Fruit fly (Drosophila melanogaster) whole organism, embryonic: ENCODE measurements around the gene Delta.

Experiments used
- B-H1 ChIP-seq: fragments of 200-800 bp; sonication (Bioruptor generic); IDR thresholded peaks from 3 replicates; pipeline ENCODE4 v1.3.6; 2022; ENCODE audit warnings: missing biosample characterization, missing genetic modification characterization
- B-H2 ChIP-seq: fragments of 200-800 bp; sonication (Bioruptor generic); optimal IDR thresholded peaks from 2 replicates; lab custom pipeline; 2018; ENCODE audit warnings: missing biosample characterization, mild to moderate bottlenecking, missing genetic modification characterization
- CG10654 ChIP-seq: fragments of 200-800 bp; sonication (Bioruptor generic); optimal IDR thresholded peaks from 2 replicates; lab custom pipeline; 2016; ENCODE audit warnings: missing biosample characterization, missing genetic modification characterization
- CG11695 ChIP-seq: fragments of 200-800 bp; sonication (Bioruptor generic); IDR thresholded peaks from 3 replicates; pipeline ENCODE4 v1.3.6; 2022; ENCODE audit warnings: missing biosample characterization, missing genetic modification characterization
- CG13123 ChIP-seq: fragments of 200-800 bp; sonication (Bioruptor generic); optimal IDR thresholded peaks from 2 replicates; lab custom pipeline; 2016; ENCODE audit warnings: missing biosample characterization, missing genetic modification characterization
- CG14014 ChIP-seq: fragments of 200-800 bp; sonication (Bioruptor generic); IDR thresholded peaks from 2 replicates; pipeline ENCODE4 v1.3.6; 2022; ENCODE audit warnings: missing biosample characterization, missing genetic modification characterization
- CG14710 ChIP-seq: fragments of 200-800 bp; sonication (Bioruptor generic); optimal IDR thresholded peaks from 3 replicates; lab custom pipeline; 2019; ENCODE audit warnings: missing biosample characterization, mild to moderate bottlenecking, missing genetic modification characterization, moderate library complexity
- CG14860 ChIP-seq: fragments of 200-800 bp; sonication (Bioruptor generic); IDR thresholded peaks from 3 replicates; pipeline ENCODE4 v1.3.6; 2022; ENCODE audit warnings: missing biosample characterization, missing genetic modification characterization; ENCODE audit not compliant: partially characterized antibody
- CG16779 ChIP-seq: fragments of 200-800 bp; sonication (Bioruptor generic); IDR thresholded peaks from 2 replicates; pipeline ENCODE4 v1.3.6; 2022; ENCODE audit warnings: missing biosample characterization, missing genetic modification characterization
- CG17361 ChIP-seq: fragments of 200-800 bp; sonication (Bioruptor generic); IDR thresholded peaks from 3 replicates; pipeline ENCODE4 v1.3.6; 2022; ENCODE audit warnings: missing biosample characterization, missing genetic modification characterization
- CG18599 ChIP-seq: fragments of 200-800 bp; sonication (Bioruptor generic); optimal IDR thresholded peaks from 3 replicates; lab custom pipeline; 2017; ENCODE audit warnings: missing biosample characterization, missing genetic modification characterization, mild to moderate bottlenecking, moderate library complexity, missing genetic modification reagents
- CG2875 ChIP-seq: fragments of 200-800 bp; sonication (Bioruptor generic); optimal IDR thresholded peaks from 2 replicates; lab custom pipeline; 2017; ENCODE audit warnings: missing biosample characterization, mild to moderate bottlenecking, missing genetic modification characterization, missing genetic modification reagents
- CG31365 ChIP-seq: fragments of 200-800 bp; sonication (Bioruptor generic); optimal IDR thresholded peaks from 2 replicates; lab custom pipeline; 2018; ENCODE audit warnings: missing biosample characterization, mild to moderate bottlenecking, missing genetic modification characterization
- CG31388 ChIP-seq: fragments of 200-800 bp; sonication (Bioruptor generic); optimal IDR thresholded peaks from 2 replicates; lab custom pipeline; 2016; ENCODE audit warnings: missing biosample characterization, missing genetic modification characterization
- CG31441 ChIP-seq: fragments of 200-800 bp; sonication (Bioruptor generic); IDR thresholded peaks from 2 replicates; pipeline ENCODE4 v1.3.6; 2022; ENCODE audit warnings: missing biosample characterization, missing genetic modification characterization
- CG34224 ChIP-seq: fragments of 200-800 bp; sonication (Bioruptor generic); IDR thresholded peaks from 3 replicates; pipeline ENCODE4 v1.3.6; 2022; ENCODE audit warnings: missing biosample characterization, missing genetic modification characterization; ENCODE audit not compliant: partially characterized antibody
- CG4328 ChIP-seq: fragments of 200-800 bp; sonication (Bioruptor generic); optimal IDR thresholded peaks from 3 replicates; lab custom pipeline; 2017; ENCODE audit warnings: missing biosample characterization, missing genetic modification reagents, missing genetic modification characterization
- CG5953 ChIP-seq: fragments of 200-800 bp; sonication (Bioruptor generic); IDR thresholded peaks from 2 replicates; pipeline ENCODE4 v1.3.6; 2022; ENCODE audit warnings: missing biosample characterization, missing genetic modification characterization
- CG6765 ChIP-seq: fragments of 200-800 bp; sonication (Bioruptor generic); optimal IDR thresholded peaks from 3 replicates; lab custom pipeline; 2017; ENCODE audit warnings: missing biosample characterization, mild to moderate bottlenecking, missing genetic modification characterization
- CG7357 ChIP-seq: fragments of 200-800 bp; sonication (Bioruptor generic); IDR thresholded peaks from 3 replicates; pipeline ENCODE4 v1.3.6; 2022; ENCODE audit warnings: missing biosample characterization, missing genetic modification characterization
- CG7987 ChIP-seq: fragments of 200-800 bp; sonication (Bioruptor generic); optimal IDR thresholded peaks from 2 replicates; lab custom pipeline; 2018; ENCODE audit warnings: missing biosample characterization, mild to moderate bottlenecking, missing genetic modification characterization, moderate library complexity
- CG8359 ChIP-seq: fragments of 200-800 bp; sonication (Bioruptor generic); optimal IDR thresholded peaks from 2 replicates; lab custom pipeline; 2017; ENCODE audit warnings: missing biosample characterization, mild to moderate bottlenecking, missing genetic modification characterization, borderline replicate concordance
- CG9215 ChIP-seq: fragments of 200-800 bp; sonication (Bioruptor generic); IDR thresholded peaks from 2 replicates; pipeline ENCODE4 v1.3.6; 2022; ENCODE audit warnings: missing biosample characterization, missing genetic modification characterization
- CHES-1-like ChIP-seq: fragments of 200-800 bp; sonication (Bioruptor generic); optimal IDR thresholded peaks from 2 replicates; lab custom pipeline; 2016; ENCODE audit warnings: missing biosample characterization, missing genetic modification characterization
- CoRest ChIP-seq: fragments of 200-800 bp; sonication (Bioruptor generic); optimal IDR thresholded peaks from 3 replicates; lab custom pipeline; 2018; ENCODE audit warnings: missing biosample characterization, mild to moderate bottlenecking, missing genetic modification characterization, moderate library complexity
- Doc2 ChIP-seq: fragments of 200-800 bp; sonication (Bioruptor generic); IDR thresholded peaks from 2 replicates; pipeline ENCODE4 v1.3.6; 2022; ENCODE audit warnings: missing biosample characterization, missing genetic modification characterization
- Elba2 ChIP-seq: fragments of 200-800 bp; sonication (Bioruptor generic); optimal IDR thresholded peaks from 3 replicates; lab custom pipeline; 2016; ENCODE audit warnings: missing biosample characterization, missing genetic modification characterization
- HLH4C ChIP-seq: fragments of 200-800 bp; sonication (Bioruptor generic); IDR thresholded peaks from 3 replicates; pipeline ENCODE4 v1.3.6; 2022; ENCODE audit warnings: missing biosample characterization, missing genetic modification characterization; ENCODE audit not compliant: partially characterized antibody
- HLHmδ ChIP-seq: fragments of 200-800 bp; sonication (Bioruptor generic); optimal IDR thresholded peaks from 2 replicates; lab custom pipeline; 2018; ENCODE audit warnings: missing biosample characterization, mild to moderate bottlenecking, missing genetic modification characterization, moderate library complexity
- HmgD ChIP-seq: fragments of 200-800 bp; sonication (Bioruptor generic); optimal IDR thresholded peaks from 3 replicates; lab custom pipeline; 2016; ENCODE audit warnings: missing biosample characterization, missing genetic modification characterization
- Lhr ChIP-seq: fragments of 200-800 bp; sonication (Bioruptor generic); optimal IDR thresholded peaks from 3 replicates; lab custom pipeline; 2017; ENCODE audit warnings: mild to moderate bottlenecking, missing biosample characterization, missing genetic modification reagents, missing genetic modification characterization
- Mes4 ChIP-seq: fragments of 200-800 bp; sonication (Bioruptor generic); optimal IDR thresholded peaks from 2 replicates; lab custom pipeline; 2016; ENCODE audit warnings: missing biosample characterization, missing genetic modification characterization
- Poxn ChIP-seq: fragments of 200-800 bp; sonication (Bioruptor generic); IDR thresholded peaks from 2 replicates; pipeline ENCODE4 v1.3.6; 2022; ENCODE audit warnings: missing biosample characterization, missing genetic modification characterization
- Trl ChIP-seq, 3 experiments: fragments of >200 bp in 2 of 3; fragments of 200-800 bp in 1 of 3; sonication (Bioruptor generic) in 1 of 3; optimal IDR thresholded peaks; 2 replicates in 1 of 3; 3 replicates in 2 of 3; lab custom pipeline; 2016 to 2017; ENCODE audit warnings: missing biosample characterization in 1 of 3, missing genetic modification characterization in 1 of 3
- YL-1 ChIP-seq: fragments of 200-800 bp; sonication (Bioruptor generic); optimal IDR thresholded peaks from 3 replicates; lab custom pipeline; 2017; ENCODE audit warnings: missing biosample characterization, mild to moderate bottlenecking, missing genetic modification characterization
- al ChIP-seq: fragments of 200-800 bp; sonication (Bioruptor generic); IDR thresholded peaks from 2 replicates; pipeline ENCODE4 v1.3.6; 2022; ENCODE audit warnings: missing biosample characterization, missing genetic modification characterization
- br ChIP-seq: fragments of >200 bp; optimal IDR thresholded peaks from 2 replicates; lab custom pipeline; 2017
- ci ChIP-seq: fragments of 200-800 bp; sonication (Bioruptor generic); IDR thresholded peaks from 3 replicates; pipeline ENCODE4 v1.3.6; 2022; ENCODE audit warnings: missing biosample characterization, missing genetic modification characterization
- crc ChIP-seq: fragments of 200-800 bp; sonication (Bioruptor generic); optimal IDR thresholded peaks from 2 replicates; lab custom pipeline; 2016; ENCODE audit warnings: missing biosample characterization, missing genetic modification characterization
- ems ChIP-seq: fragments of 200-800 bp; sonication (Bioruptor generic); optimal IDR thresholded peaks from 3 replicates; lab custom pipeline; 2016; ENCODE audit warnings: missing biosample characterization, missing genetic modification characterization
- esg ChIP-seq: fragments of 200-800 bp; sonication (Bioruptor generic); conservative IDR thresholded peaks from 2 replicates; pipeline ENCODE4 v1.3.6; 2022; ENCODE audit warnings: missing biosample characterization, missing genetic modification characterization
- exex ChIP-seq: fragments of 200-800 bp; sonication (Bioruptor generic); optimal IDR thresholded peaks from 4 replicates; lab custom pipeline; 2018; ENCODE audit warnings: missing biosample characterization, mild to moderate bottlenecking, missing genetic modification characterization, moderate library complexity
- grn ChIP-seq: fragments of 200-800 bp; sonication (Bioruptor generic); optimal IDR thresholded peaks from 3 replicates; lab custom pipeline; 2017; ENCODE audit warnings: missing biosample characterization, missing genetic modification characterization
- jigr1 ChIP-seq: fragments of 200-800 bp; sonication (Bioruptor generic); IDR thresholded peaks from 3 replicates; pipeline ENCODE4 v1.3.6; 2022; ENCODE audit warnings: missing biosample characterization, missing genetic modification characterization
- kay ChIP-seq: fragments of 200-800 bp; sonication (Bioruptor generic); optimal IDR thresholded peaks from 2 replicates; lab custom pipeline; 2016; ENCODE audit warnings: missing biosample characterization, missing genetic modification characterization
- pita ChIP-seq: fragments of 200-800 bp; sonication (Bioruptor generic); optimal IDR thresholded peaks from 2 replicates; lab custom pipeline; 2017; ENCODE audit warnings: missing biosample characterization, mild to moderate bottlenecking, missing genetic modification characterization
- rib ChIP-seq: fragments of 200-800 bp; sonication (Bioruptor generic); IDR thresholded peaks from 2 replicates; pipeline ENCODE4 v1.3.6; 2022; ENCODE audit warnings: missing biosample characterization, missing genetic modification characterization
- scrt ChIP-seq: fragments of 200-800 bp; sonication (Bioruptor generic); optimal IDR thresholded peaks from 2 replicates; lab custom pipeline; 2018; ENCODE audit warnings: missing biosample characterization, mild to moderate bottlenecking, missing genetic modification characterization, moderate library complexity
- slou ChIP-seq: fragments of 200-800 bp; sonication (Bioruptor generic); optimal IDR thresholded peaks from 3 replicates; lab custom pipeline; 2016; ENCODE audit warnings: missing biosample characterization, missing genetic modification characterization
- stwl ChIP-seq: fragments of 200-800 bp; sonication (Bioruptor generic); optimal IDR thresholded peaks from 3 replicates; lab custom pipeline; 2018; ENCODE audit warnings: missing biosample characterization, mild to moderate bottlenecking, missing genetic modification characterization, moderate library complexity
- sug ChIP-seq: fragments of 200-800 bp; optimal IDR thresholded peaks from 2 replicates; lab custom pipeline; 2019; ENCODE audit warnings: missing biosample characterization, mild to moderate bottlenecking, missing genetic modification characterization, moderate library complexity
- zfh1 ChIP-seq: fragments of 200-800 bp; sonication (Bioruptor generic); IDR thresholded peaks from 3 replicates; pipeline ENCODE4 v1.3.6; 2022; ENCODE audit warnings: missing biosample characterization, missing genetic modification characterization

Delta gene

DNA sequence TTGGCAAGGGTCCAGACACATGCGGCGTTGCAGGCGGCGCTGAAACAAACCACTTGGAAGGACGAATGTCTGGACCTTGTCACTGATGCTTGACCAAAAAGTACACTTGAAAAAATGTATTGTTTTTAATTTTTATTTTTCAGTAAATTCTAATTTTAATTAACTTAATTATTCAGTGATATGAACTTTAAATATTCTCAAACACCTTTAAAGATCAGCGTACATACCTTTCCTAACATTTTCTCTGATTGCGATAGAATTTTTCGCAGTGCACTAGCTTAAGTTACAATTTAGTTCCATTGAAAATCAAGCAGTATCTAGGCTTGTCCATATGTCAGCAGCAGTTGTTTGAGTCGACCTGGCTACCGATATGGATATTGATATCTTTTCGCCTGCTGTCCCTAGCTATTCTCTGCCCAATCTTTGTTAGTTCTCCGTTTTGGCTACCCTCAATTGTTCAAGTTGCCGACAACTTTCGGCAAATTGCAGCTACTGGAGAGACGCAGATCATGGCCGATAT lies 13.2 kb upstream of the Delta start (continued):
- TF ChIP-seq CG16779 (GFP tag; lab: Robert Waterston, UW) (no peak), scrt (GFP tag; lab: Kevin White, UChicago) (no peak), Mes4 (GFP tag; lab: Kevin White, UChicago) (no peak), CG31365 (tag; lab: Kevin White, UChicago) (no peak), pita (GFP tag; lab: Kevin White, UChicago) (no peak), Poxn (GFP tag; lab: Robert Waterston, UW) (no peak), CG8359 (GFP tag; lab: Kevin White, UChicago) (no peak), kay (no peak), CG31441 (0 out of 2 replicates have a peak, but pooled peaks have one; percentile 17), Elba2 (GFP tag; lab: Kevin White, UChicago) (peak; percentile 93), CG17361 (GFP tag; lab: Robert Waterston, UW) (no peak), rib (GFP tag; lab: Robert Waterston, UW) (no peak), zfh1 (GFP tag; lab: Robert Waterston, UW) (peak; percentile 75; the same call in 2 of the 3 replicates), CG2875 (GFP tag; lab: Kevin White, UChicago) (no peak), stwl (tag; lab: Kevin White, UChicago) (peak; percentile 19), br (lab: Kevin White, UChicago) (no peak), CG5953 (GFP tag; lab: Robert Waterston, UW) (no peak), Lhr (GFP tag; lab: Kevin White, UChicago) (no peak), ems (GFP tag; lab: Kevin White, UChicago) (no peak), sug (tag; lab: Kevin White, UChicago) (no peak), HLH4C (GFP tag; lab: Robert Waterston, UW) (no peak), CG7987 (GFP tag; lab: Kevin White, UChicago) (no peak), Trl (optimal IDR thresholded peaks at IDR 0.05; lab: Kevin White, UChicago) (no peak), Trl (GFP tag; optimal IDR thresholded peaks at IDR 0.05; lab: Kevin White, UChicago) (no peak), CG9215 (GFP tag; lab: Robert Waterston, UW) (no peak), B-H1 (GFP tag; lab: Robert Waterston, UW) (no peak), CG4328 (GFP tag; lab: Kevin White, UChicago) (no peak), al (GFP tag; lab: Robert Waterston, UW) (no peak), CG31388 (GFP tag; lab: Kevin White, UChicago) (no peak), HmgD (GFP tag; lab: Kevin White, UChicago) (no peak), CG13123 (no peak), CoRest (tag; lab: Kevin White, UChicago) (no peak), CG34224 (GFP tag; lab: Robert Waterston, UW) (no peak), CG14860 (GFP tag; lab: Robert Waterston, UW) (no peak), CG10654 (GFP tag; lab: Kevin White, UChicago) (no peak), exex (tag; lab: Kevin White, UChicago) (no peak), jigr1 (GFP tag; lab: Robert Waterston, UW) (no peak), Doc2 (GFP tag; lab: Robert Waterston, UW) (no peak), slou (GFP tag; lab: Kevin White, UChicago) (no peak), CG11695 (GFP tag; lab: Robert Waterston, UW) (no peak), B-H2 (GFP tag; lab: Kevin White, UChicago) (no peak), CHES-1-like (GFP tag; lab: Kevin White, UChicago) (no peak), YL-1 (GFP tag; lab: Kevin White, UChicago) (no peak), CG7357 (GFP tag; lab: Robert Waterston, UW) (no peak), CG6765 (GFP tag; lab: Kevin White, UChicago) (no peak), CG14014 (GFP tag; lab: Robert Waterston, UW) (no peak), esg (no peak), CG18599 (GFP tag; lab: Kevin White, UChicago) (no peak), crc (GFP tag; lab: Kevin White, UChicago) (no peak), grn (no peak), CG14710 (tag; lab: Kevin White, UChicago) (peak; percentile 58), HLHmδ (GFP tag; lab: Kevin White, UChicago) (no peak), ci (GFP tag; lab: Robert Waterston, UW) (no peak)
